Worm (Caenorhabditis elegans) whole organism, L4/young adult: ENCODE data around the gene F16F9.3.

ENCODE experiments used
- dao-5 ChIP-seq: sonication (generic microtip); optimal IDR thresholded peaks from 2 replicates; lab custom pipeline; 2016; ENCODE audit warnings: missing genotype, missing genetic modification characterization, moderate library complexity, missing compliant biosample characterization
- him-1 ChIP-seq: sonication (generic microtip); optimal IDR thresholded peaks from 2 replicates; lab custom pipeline; 2016; ENCODE audit warnings: missing genotype, missing genetic modification reagents, missing genetic modification characterization, missing compliant biosample characterization

ce11 chrX:8419252-8419651 lies 38.2 kb upstream of the F16F9.3 start:
- TF ChIP-seq dao-5 (tag; lab: Kevin White, UChicago) (no peak), him-1 (tag; lab: Kevin White, UChicago) (no peak)
